Worm (Caenorhabditis elegans) whole organism, mixed stage, embryonic: ENCODE results near the gene C05D12.7.

Experiments
- elt-1 ChIP-seq: sonication (generic microtip); optimal IDR thresholded peaks from 2 replicates; lab custom pipeline; 2017; ENCODE audit warnings: missing genetic modification characterization, mild to moderate bottlenecking, missing compliant biosample characterization, antibody characterized with exemption, moderate library complexity, borderline replicate concordance; ENCODE audit not compliant: insufficient read depth
- elt-3 ChIP-seq: fragments of 150-350 bp; optimal IDR thresholded peaks from 2 replicates; lab custom pipeline; 2014; ENCODE audit warnings: missing biosample characterization, missing genetic modification characterization
- lin-13 ChIP-seq: fragments of 150-350 bp; optimal IDR thresholded peaks from 2 replicates; lab custom pipeline; 2014; ENCODE audit warnings: missing biosample characterization, missing genetic modification characterization
- lsy-2 ChIP-seq: fragments of 150-350 bp; optimal IDR thresholded peaks from 2 replicates; lab custom pipeline; 2014; ENCODE audit warnings: missing biosample characterization, missing genetic modification characterization
- mab-5 ChIP-seq: fragments of 150-350 bp; optimal IDR thresholded peaks from 2 replicates; lab custom pipeline; 2014; ENCODE audit warnings: missing biosample characterization, missing genetic modification characterization
- mep-1 ChIP-seq: fragments of 150-350 bp; optimal IDR thresholded peaks from 2 replicates; lab custom pipeline; 2017; ENCODE audit warnings: missing biosample characterization, missing genetic modification reagents, missing genetic modification characterization, inconsistent platforms
- nhr-12 ChIP-seq: fragments of 150-350 bp; optimal IDR thresholded peaks from 2 replicates; lab custom pipeline; 2014; ENCODE audit warnings: missing biosample characterization, missing genetic modification characterization
- nhr-237 ChIP-seq: fragments of 150-350 bp; optimal IDR thresholded peaks from 2 replicates; lab custom pipeline; 2014; ENCODE audit warnings: missing biosample characterization, missing genetic modification characterization
- nhr-28 ChIP-seq: fragments of 150-350 bp; optimal IDR thresholded peaks from 2 replicates; lab custom pipeline; 2014; ENCODE audit warnings: missing biosample characterization, missing genetic modification characterization
- nhr-76 ChIP-seq: sonication (generic microtip); optimal IDR thresholded peaks from 2 replicates; lab custom pipeline; 2017; ENCODE audit warnings: missing biosample characterization, missing genetic modification characterization
- pha-4 ChIP-seq: fragments of 150-350 bp; optimal IDR thresholded peaks from 2 replicates; lab custom pipeline; 2018; ENCODE audit warnings: missing biosample characterization, missing genetic modification reagents, missing genetic modification characterization
- unc-39 ChIP-seq: fragments of 150-350 bp; optimal IDR thresholded peaks from 2 replicates; lab custom pipeline; 2014; ENCODE audit warnings: missing biosample characterization, missing genetic modification characterization
- unc-62 ChIP-seq: fragments of 150-350 bp; optimal IDR thresholded peaks from 2 replicates; lab custom pipeline; 2014; ENCODE audit warnings: missing biosample characterization, missing genetic modification reagents, missing genetic modification characterization
- ztf-11 ChIP-seq: fragments of 150-350 bp; optimal IDR thresholded peaks from 2 replicates; lab custom pipeline; 2014; ENCODE audit warnings: missing biosample characterization, missing genetic modification characterization

DNA sequence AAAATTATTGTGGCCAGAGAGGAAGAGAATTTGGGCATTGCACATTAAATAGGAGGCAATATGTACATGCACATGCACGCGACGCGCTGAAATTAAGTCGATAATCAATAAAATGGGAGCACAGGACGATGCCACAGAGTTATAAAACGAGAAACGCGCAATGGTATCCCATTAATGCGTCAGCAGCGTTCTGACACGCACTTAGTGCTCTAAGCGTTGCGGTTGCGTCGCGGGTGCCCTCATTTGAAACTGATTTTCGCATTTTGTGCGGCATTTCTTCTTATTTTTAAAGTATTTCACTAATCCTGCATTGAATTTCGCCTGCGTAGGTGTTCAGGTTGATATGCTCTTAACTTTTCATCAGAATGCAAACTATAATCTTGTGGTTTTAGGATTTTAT is 43.1 kb downstream of the C05D12.7 start, which contains the start of gene rsp-1:
- TF ChIP-seq mep-1 (tag; lab: Kevin White, UChicago) (peak; percentile 86), unc-39 (tag; lab: Kevin White, UChicago) (no peak), nhr-28 (tag; lab: Kevin White, UChicago) (no peak), nhr-12 (no peak), unc-62 (GFP tag; lab: Kevin White, UChicago) (peak; percentile 43), ztf-11 (tag; lab: Kevin White, UChicago) (peak; percentile 75), lin-13 (tag; lab: Kevin White, UChicago) (peak; percentile 93), elt-3 (tag; lab: Kevin White, UChicago) (peak; percentile 40), lsy-2 (tag; lab: Kevin White, UChicago) (peak; percentile 80), mab-5 (tag; lab: Kevin White, UChicago) (no peak), nhr-237 (tag; lab: Kevin White, UChicago) (peak; percentile 72), nhr-76 (tag; lab: Kevin White, UChicago) (no peak), pha-4 (peak; percentile 96), elt-1 (tag; lab: Kevin White, UChicago) (no peak)
